Worm (Caenorhabditis elegans): ENCODE results near the gene pfd-5.

DNA sequence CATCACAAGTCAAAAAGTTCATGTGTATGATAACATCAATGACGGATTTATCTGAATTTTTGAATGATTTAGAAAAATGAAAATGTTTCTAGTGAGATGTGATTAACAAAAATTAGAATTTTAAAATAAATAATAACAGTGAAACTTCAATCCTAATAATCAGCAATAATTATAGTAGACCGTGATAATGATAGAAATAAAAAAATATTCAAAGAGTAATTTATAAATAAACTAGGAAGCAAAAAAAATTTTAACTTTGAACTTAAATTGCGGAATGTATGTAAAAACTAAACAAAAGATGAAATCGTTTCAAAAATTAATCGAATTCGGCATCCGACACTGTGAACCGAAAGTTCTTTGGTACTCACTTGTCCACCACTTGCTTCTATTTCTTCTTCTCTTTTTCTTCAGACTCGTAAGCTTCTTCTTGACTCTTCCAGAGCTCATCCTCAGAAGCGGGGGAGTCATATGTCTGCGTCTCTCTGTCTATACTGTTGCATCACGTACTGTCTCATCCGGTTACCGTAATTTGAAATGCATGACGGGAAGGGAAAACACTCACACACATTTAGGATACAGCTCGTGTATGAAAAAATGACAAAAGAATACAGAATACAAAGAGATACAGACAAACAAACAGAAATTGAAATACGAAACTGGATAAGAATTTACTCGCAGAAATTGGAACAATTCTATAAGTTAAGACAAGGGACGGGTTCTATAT lies 5.6 kb downstream of the pfd-5 start, which contains the start of gene mec-14:
- TF ChIP-seq ama-1 (optimal IDR thresholded peaks at IDR 0.05) (no peak), efl-1 (optimal IDR thresholded peaks at IDR 0.05) (no peak), efl-1 (GFP tag; optimal IDR thresholded peaks at IDR 0.05 in 1 of 2) (no peak), nhr-237 (tag; optimal IDR thresholded peaks at IDR 0.05) (no peak), mdl-1 (tag; optimal IDR thresholded peaks at IDR 0.05) (no peak), nhr-77 (tag; optimal IDR thresholded peaks at IDR 0.05) (no peak), aha-1 (tag; optimal IDR thresholded peaks at IDR 0.05) (no peak), rnt-1 (tag; optimal IDR thresholded peaks at IDR 0.05) (no peak), snu-23 (GFP tag; optimal IDR thresholded peaks at IDR 0.05) (no peak), tbx-2 (tag; optimal IDR thresholded peaks at IDR 0.05) (no peak), sptf-1 (tag; optimal IDR thresholded peaks at IDR 0.05) (no peak)

All from whole organism, L1 larva.